Worm (Caenorhabditis elegans) whole organism, mixed stage, embryonic: ENCODE measurements around the gene B0222.1.

Source experiments
- ces-1 ChIP-seq: fragments of 150-350 bp; optimal IDR thresholded peaks from 2 replicates; lab custom pipeline; 2014; ENCODE audit warnings: missing biosample characterization, missing genetic modification reagents, missing genetic modification characterization
- pha-4 ChIP-seq: fragments of 150-350 bp; optimal IDR thresholded peaks from 2 replicates; lab custom pipeline; 2018; ENCODE audit warnings: missing biosample characterization, missing genetic modification reagents, missing genetic modification characterization

The B0222.1 gene

DNA sequence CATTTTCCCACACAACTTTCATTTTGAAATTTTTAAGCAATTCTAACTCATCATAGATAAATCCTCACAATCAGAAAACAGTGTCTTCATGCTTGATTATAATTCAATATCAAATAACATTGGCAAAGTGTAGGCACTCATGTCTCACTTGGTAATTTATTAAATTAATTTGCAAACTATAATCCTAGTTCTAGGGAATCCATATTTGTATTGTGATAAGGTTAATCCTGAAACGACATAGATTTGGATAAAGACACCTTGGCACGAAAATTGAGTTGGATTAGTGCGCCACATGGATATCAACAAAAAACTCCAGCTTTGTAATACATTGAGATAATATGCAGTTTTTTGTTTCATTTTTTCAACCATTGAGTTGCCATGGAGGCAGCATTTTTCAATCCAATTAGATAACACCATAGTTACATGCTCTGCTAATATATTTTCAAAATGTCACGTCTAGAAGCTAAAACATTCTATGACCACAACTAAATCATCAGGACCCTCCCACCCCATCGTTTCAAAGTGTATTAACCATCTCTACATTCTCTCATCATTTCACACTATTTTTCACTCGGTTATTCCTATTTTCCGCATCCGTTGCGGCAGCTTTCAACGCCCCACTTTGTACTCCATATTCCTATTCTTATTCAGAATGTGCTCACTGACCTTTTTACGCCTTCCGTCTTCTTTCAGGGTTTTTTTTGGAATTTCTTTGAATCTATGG lies 49.8 kb downstream of the B0222.1 start:
- TF ChIP-seq ces-1 (GFP tag; lab: Kevin White, UChicago) (peak; percentile 78), pha-4 (tag; lab: Kevin White, UChicago) (no peak)
